Fruit fly (Drosophila melanogaster): ENCODE results near the gene mRpS25.

DNA sequence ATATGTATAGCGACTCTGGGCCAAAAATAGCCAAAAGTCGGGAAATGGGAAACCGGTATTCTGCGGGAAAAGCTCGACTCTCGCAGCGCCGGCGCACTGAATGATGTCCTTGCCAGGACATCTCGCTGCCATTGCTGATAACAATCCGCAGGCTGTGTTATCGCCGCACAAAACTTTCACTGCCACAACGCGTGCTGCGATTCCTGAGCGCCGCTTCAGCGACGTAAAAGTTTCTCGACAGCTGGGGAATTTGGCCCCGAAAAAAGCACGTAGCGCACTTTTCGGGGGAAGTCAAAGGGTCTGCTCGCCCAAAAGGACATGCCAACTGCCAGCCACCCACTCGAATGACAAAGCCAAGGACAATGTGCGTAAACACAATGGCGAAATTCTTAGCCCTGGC lies 16.6 kb upstream of the mRpS25 start:
- TF ChIP-seq CG1620 (GFP tag; optimal IDR thresholded peaks at IDR 0.05) (no peak), kay (GFP tag; ENCODE audit: borderline replicate concordance) (no peak), cnc (optimal IDR thresholded peaks at IDR 0.05) (no peak)
